Fruit fly (Drosophila melanogaster) Kc167 (cell line): ENCODE data around the gene GstD5.

ENCODE experiments used
- h ChIP-seq: fragments of >200 bp; optimal IDR thresholded peaks from 3 replicates; lab custom pipeline; 2018; ENCODE audit warnings: missing external identifiers
- psq ChIP-seq: fragments of >200 bp; optimal IDR thresholded peaks from 2 replicates; lab custom pipeline; 2017; ENCODE audit warnings: missing external identifiers
- ttk ChIP-seq: sonication (Bioruptor generic); optimal IDR thresholded peaks from 2 replicates; lab custom pipeline; 2017; ENCODE audit warnings: missing external identifiers

dm6 chr3R:12341374-12341773 is 34.2 kb upstream of the GstD5 start, which contains the start of gene Sgsf:
- TF ChIP-seq psq (lab: Kevin White, UChicago) (no peak), h (lab: Kevin White, UChicago) (no peak), ttk (lab: Kevin White, UChicago) (no peak)
